Fruit fly (Drosophila melanogaster) whole organism, embryonic: ENCODE data around the gene CG13917.
A peak's percentile ranks its signal among the peaks of the same experiment; 100 is the strongest.

Experiments
- Aef1 ChIP-seq: fragments of 200-800 bp; sonication (Bioruptor generic); IDR thresholded peaks from 3 replicates; pipeline ENCODE4 v1.3.6; 2022; ENCODE audit warnings: missing biosample characterization, missing genetic modification characterization
- CG10274 ChIP-seq: fragments of 200-800 bp; sonication (Bioruptor generic); optimal IDR thresholded peaks from 3 replicates; lab custom pipeline; 2017; ENCODE audit warnings: missing biosample characterization, mild to moderate bottlenecking, missing genetic modification characterization
- CG10462 ChIP-seq: fragments of 200-800 bp; sonication (Bioruptor generic); optimal IDR thresholded peaks from 2 replicates; lab custom pipeline; 2016; ENCODE audit warnings: missing biosample characterization, missing genetic modification characterization
- CG11085 ChIP-seq: fragments of 200-800 bp; sonication (Bioruptor generic); IDR thresholded peaks from 2 replicates; pipeline ENCODE4 v1.3.6; 2022; ENCODE audit warnings: missing biosample characterization, missing genetic modification characterization
- CG11456 ChIP-seq: fragments of 200-800 bp; sonication (Bioruptor generic); IDR thresholded peaks from 3 replicates; pipeline ENCODE4 v1.3.6; 2022; ENCODE audit warnings: missing biosample characterization, missing genetic modification characterization
- CG12155 ChIP-seq: fragments of 200-800 bp; sonication (Bioruptor generic); optimal IDR thresholded peaks from 3 replicates; lab custom pipeline; 2016; ENCODE audit warnings: missing biosample characterization, missing genetic modification characterization
- CG12659 ChIP-seq: fragments of 200-800 bp; sonication (Bioruptor generic); optimal IDR thresholded peaks from 3 replicates; lab custom pipeline; 2017; ENCODE audit warnings: mild to moderate bottlenecking, missing biosample characterization, missing genetic modification reagents, missing genetic modification characterization
- CG12744 ChIP-seq: fragments of 200-800 bp; sonication (Bioruptor generic); optimal IDR thresholded peaks from 2 replicates; lab custom pipeline; 2016; ENCODE audit warnings: missing biosample characterization, missing genetic modification characterization
- CG15073 ChIP-seq: fragments of 200-800 bp; sonication (Bioruptor generic); optimal IDR thresholded peaks from 2 replicates; lab custom pipeline; 2016; ENCODE audit warnings: missing biosample characterization, missing genetic modification characterization
- CG15269 ChIP-seq: fragments of 200-800 bp; sonication (Bioruptor generic); optimal IDR thresholded peaks from 2 replicates; lab custom pipeline; 2018; ENCODE audit warnings: missing biosample characterization, mild to moderate bottlenecking, missing genetic modification characterization, moderate library complexity
- CG16863 ChIP-seq: fragments of 200-800 bp; sonication (Bioruptor generic); optimal IDR thresholded peaks from 3 replicates; lab custom pipeline; 2016; ENCODE audit warnings: missing biosample characterization, missing genetic modification characterization
- CG18262 ChIP-seq: fragments of 200-800 bp; optimal IDR thresholded peaks from 3 replicates; lab custom pipeline; 2019; ENCODE audit warnings: missing biosample characterization, mild to moderate bottlenecking, missing genetic modification characterization, moderate library complexity
- CG2889 ChIP-seq: fragments of 200-800 bp; sonication (Bioruptor generic); IDR thresholded peaks from 3 replicates; pipeline ENCODE4 v1.3.6; 2022; ENCODE audit warnings: missing biosample characterization, missing genetic modification characterization
- CG3281 ChIP-seq: fragments of 200-800 bp; sonication (Bioruptor generic); optimal IDR thresholded peaks from 3 replicates; lab custom pipeline; 2017; ENCODE audit warnings: missing biosample characterization, mild to moderate bottlenecking, missing genetic modification characterization
- CG4424 ChIP-seq: fragments of 200-800 bp; sonication (Bioruptor generic); optimal IDR thresholded peaks from 3 replicates; lab custom pipeline; 2016; ENCODE audit warnings: missing biosample characterization, missing genetic modification characterization
- CG4617 ChIP-seq: fragments of 200-800 bp; sonication (Bioruptor generic); optimal IDR thresholded peaks from 3 replicates; lab custom pipeline; 2016; ENCODE audit warnings: missing biosample characterization, missing genetic modification characterization, borderline replicate concordance
- CG7357 ChIP-seq: fragments of 200-800 bp; sonication (Bioruptor generic); IDR thresholded peaks from 3 replicates; pipeline ENCODE4 v1.3.6; 2022; ENCODE audit warnings: missing biosample characterization, missing genetic modification characterization
- CG7556 ChIP-seq: fragments of 200-800 bp; sonication (Bioruptor generic); optimal IDR thresholded peaks from 2 replicates; lab custom pipeline; 2017; ENCODE audit warnings: missing biosample characterization, mild to moderate bottlenecking, missing genetic modification characterization
- CG8359 ChIP-seq: fragments of 200-800 bp; sonication (Bioruptor generic); optimal IDR thresholded peaks from 2 replicates; lab custom pipeline; 2017; ENCODE audit warnings: missing biosample characterization, mild to moderate bottlenecking, missing genetic modification characterization, borderline replicate concordance
- CG9437 ChIP-seq: fragments of 200-800 bp; sonication (Bioruptor generic); optimal IDR thresholded peaks from 2 replicates; lab custom pipeline; 2018; ENCODE audit warnings: missing biosample characterization, mild to moderate bottlenecking, missing genetic modification characterization
- D19A ChIP-seq: fragments of 200-800 bp; optimal IDR thresholded peaks from 3 replicates; lab custom pipeline; 2019; ENCODE audit warnings: missing biosample characterization, mild to moderate bottlenecking, missing genetic modification characterization, moderate library complexity
- Dip2 ChIP-seq: fragments of 200-800 bp; sonication (Bioruptor generic); IDR thresholded peaks from 2 replicates; pipeline ENCODE4 v1.3.6; 2022; ENCODE audit warnings: missing biosample characterization, missing genetic modification characterization
- Fer3 ChIP-seq: fragments of 200-800 bp; sonication (Bioruptor generic); optimal IDR thresholded peaks from 2 replicates; lab custom pipeline; 2018; ENCODE audit warnings: missing biosample characterization, mild to moderate bottlenecking, missing genetic modification characterization, moderate library complexity
- Gug ChIP-seq: fragments of 200-800 bp; sonication (Bioruptor generic); IDR thresholded peaks from 4 replicates; pipeline ENCODE4 v1.3.6; 2022; ENCODE audit warnings: missing biosample characterization, missing genetic modification characterization
- H15 ChIP-seq: fragments of 200-800 bp; sonication (Bioruptor generic); IDR thresholded peaks from 3 replicates; pipeline ENCODE4 v1.3.6; 2022; ENCODE audit warnings: missing biosample characterization, missing genetic modification characterization
- HLH3B ChIP-seq: fragments of 200-800 bp; sonication (Bioruptor generic); IDR thresholded peaks from 2 replicates; pipeline ENCODE4 v1.3.6; 2022; ENCODE audit warnings: missing biosample characterization, missing genetic modification characterization
- Hand ChIP-seq: fragments of 200-800 bp; sonication (Bioruptor generic); optimal IDR thresholded peaks from 2 replicates; lab custom pipeline; 2017; ENCODE audit warnings: mild to moderate bottlenecking, missing biosample characterization, missing genetic modification reagents, missing genetic modification characterization
- Hr3 ChIP-seq: fragments of 200-800 bp; sonication (Bioruptor generic); optimal IDR thresholded peaks from 3 replicates; lab custom pipeline; 2016; ENCODE audit warnings: missing biosample characterization, missing genetic modification characterization
- Jarid2 ChIP-seq: fragments of 200-800 bp; sonication (Bioruptor generic); optimal IDR thresholded peaks from 3 replicates; lab custom pipeline; 2017; ENCODE audit warnings: mild to moderate bottlenecking, missing biosample characterization, missing genetic modification reagents, missing genetic modification characterization
- NFAT ChIP-seq: fragments of 200-800 bp; sonication (Bioruptor generic); IDR thresholded peaks from 2 replicates; pipeline ENCODE4 v1.3.6; 2022; ENCODE audit warnings: missing biosample characterization, missing genetic modification characterization
- NfI ChIP-seq: fragments of 200-800 bp; sonication (Bioruptor generic); optimal IDR thresholded peaks from 3 replicates; lab custom pipeline; 2018; ENCODE audit warnings: missing biosample characterization, mild to moderate bottlenecking, missing genetic modification characterization, moderate library complexity
- Sox102F ChIP-seq: fragments of 200-800 bp; sonication (Bioruptor generic); optimal IDR thresholded peaks from 2 replicates; lab custom pipeline; 2018; ENCODE audit warnings: missing biosample characterization, mild to moderate bottlenecking, missing genetic modification characterization, moderate library complexity
- chinmo ChIP-seq: fragments of 200-800 bp; sonication (Bioruptor generic); IDR thresholded peaks from 4 replicates; pipeline ENCODE4 v1.3.6; 2022; ENCODE audit warnings: missing biosample characterization, missing genetic modification characterization; ENCODE audit not compliant: partially characterized antibody
- crol ChIP-seq: fragments of 200-800 bp; sonication (Bioruptor generic); IDR thresholded peaks from 2 replicates; pipeline ENCODE4 v1.3.6; 2022; ENCODE audit warnings: missing biosample characterization, missing genetic modification characterization
- dpn ChIP-seq, 2 experiments: fragments of 200-800 bp; sonication (Bioruptor generic); optimal IDR thresholded peaks; 3 replicates each; lab custom pipeline; 2016; ENCODE audit warnings: missing biosample characterization in 2 of 2, missing genetic modification characterization in 2 of 2
- dysf ChIP-seq: fragments of 200-800 bp; sonication (Bioruptor generic); IDR thresholded peaks from 3 replicates; pipeline ENCODE4 v1.3.6; 2022; ENCODE audit warnings: missing biosample characterization, missing genetic modification characterization
- fd96Cb ChIP-seq: fragments of 200-800 bp; sonication (Bioruptor generic); optimal IDR thresholded peaks from 2 replicates; lab custom pipeline; 2018; ENCODE audit warnings: missing biosample characterization, mild to moderate bottlenecking, missing genetic modification characterization, moderate library complexity
- fu2 ChIP-seq: fragments of 200-800 bp; sonication (Bioruptor generic); optimal IDR thresholded peaks from 2 replicates; lab custom pipeline; 2016; ENCODE audit warnings: missing biosample characterization, missing genetic modification characterization
- gcm ChIP-seq: fragments of 200-800 bp; sonication (Bioruptor generic); optimal IDR thresholded peaks from 2 replicates; lab custom pipeline; 2019; ENCODE audit warnings: missing biosample characterization, mild to moderate bottlenecking, missing genetic modification characterization, moderate library complexity
- gfzf ChIP-seq: fragments of 200-800 bp; sonication (Bioruptor generic); optimal IDR thresholded peaks from 2 replicates; lab custom pipeline; 2016; ENCODE audit warnings: missing biosample characterization, mild to moderate bottlenecking, missing genetic modification characterization, moderate library complexity
- gt ChIP-seq: fragments of 200-800 bp; sonication (Bioruptor generic); IDR thresholded peaks from 2 replicates; pipeline ENCODE4 v1.3.6; 2022; ENCODE audit warnings: missing biosample characterization, missing genetic modification characterization
- hbn ChIP-seq: fragments of 200-800 bp; sonication (Bioruptor generic); IDR thresholded peaks from 2 replicates; pipeline ENCODE4 v1.3.6; 2022; ENCODE audit warnings: missing biosample characterization, missing genetic modification characterization; ENCODE audit not compliant: partially characterized antibody
- jumu ChIP-seq: fragments of 200-800 bp; sonication (Bioruptor generic); optimal IDR thresholded peaks from 3 replicates; lab custom pipeline; 2016; ENCODE audit warnings: missing biosample characterization, missing genetic modification characterization
- klu ChIP-seq: fragments of 200-800 bp; sonication (Bioruptor generic); IDR thresholded peaks from 2 replicates; pipeline ENCODE4 v1.3.6; 2022; ENCODE audit warnings: missing biosample characterization, missing genetic modification characterization
- mam ChIP-seq: fragments of 200-800 bp; sonication (Bioruptor generic); optimal IDR thresholded peaks from 3 replicates; lab custom pipeline; 2016; ENCODE audit warnings: missing biosample characterization, missing genetic modification characterization
- p53 ChIP-seq: fragments of 200-800 bp; sonication (Bioruptor generic); optimal IDR thresholded peaks from 2 replicates; lab custom pipeline; 2016; ENCODE audit warnings: missing biosample characterization, missing genetic modification characterization
- peb ChIP-seq: fragments of 200-800 bp; sonication (Bioruptor generic); IDR thresholded peaks from 2 replicates; pipeline ENCODE4 v1.3.6; 2022; ENCODE audit warnings: missing biosample characterization, missing genetic modification characterization
- sima ChIP-seq: fragments of 200-800 bp; sonication (Bioruptor generic); optimal IDR thresholded peaks from 2 replicates; lab custom pipeline; 2016; ENCODE audit warnings: missing biosample characterization, missing genetic modification characterization
- sob ChIP-seq: fragments of 200-800 bp; sonication (Bioruptor generic); IDR thresholded peaks from 2 replicates; pipeline ENCODE4 v1.3.6; 2022; ENCODE audit warnings: missing biosample characterization, missing genetic modification characterization
- tgo ChIP-seq: fragments of 200-800 bp; sonication (Bioruptor generic); IDR thresholded peaks from 3 replicates; pipeline ENCODE4 v1.3.6; 2022; ENCODE audit warnings: missing biosample characterization, missing genetic modification characterization
- wor ChIP-seq: fragments of 200-800 bp; sonication (Bioruptor generic); IDR thresholded peaks from 2 replicates; pipeline ENCODE4 v1.3.6; 2022; ENCODE audit warnings: missing biosample characterization, missing genetic modification characterization

The CG13917 gene

dm6 chr3L:1609611-1610010 lies 33.1 kb downstream of the CG13917 start (continued):
- TF ChIP-seq CG10274 (GFP tag; lab: Kevin White, UChicago): peak; percentile 9
- peak; percentile 62 for TF ChIP-seq CG3281
- TF ChIP-seq Sox102F (GFP tag; lab: Kevin White, UChicago): peak; percentile 32
- peak; percentile 12 for TF ChIP-seq CG4424
- no peak for TF ChIP-seq CG15073
- TF ChIP-seq fu2 (GFP tag; lab: Kevin White, UChicago): peak; percentile 16
- TF ChIP-seq gfzf: no peak
- no peak for TF ChIP-seq D19A (tag; lab: Kevin White, UChicago)
- TF ChIP-seq hbn (GFP tag; lab: Robert Waterston, UW): no peak
- peak; percentile 4 for TF ChIP-seq CG9437 (GFP tag; lab: Kevin White, UChicago)
- peak; percentile 54 for TF ChIP-seq klu
- peak; percentile 74 for TF ChIP-seq dysf (GFP tag; lab: Robert Waterston, UW)
- 0 out of 3 replicates have a peak, but pooled peaks have one; percentile 14 for TF ChIP-seq CG2889 (GFP tag; lab: Robert Waterston, UW)
- TF ChIP-seq CG11085 (GFP tag; lab: Robert Waterston, UW): 0 out of 2 replicates have a peak, but pooled peaks have one; percentile 38
- TF ChIP-seq Hr3: no peak
- TF ChIP-seq CG4617 (GFP tag; lab: Kevin White, UChicago): no peak
- peak; percentile 24 for TF ChIP-seq CG7556 (GFP tag; lab: Kevin White, UChicago)
- TF ChIP-seq p53 (GFP tag; lab: Kevin White, UChicago): no peak
- peak; percentile 38; the same call in 1 of the 3 replicates for TF ChIP-seq CG11456
- peak; percentile 43; the same call in 1 of the 3 replicates for TF ChIP-seq H15 (GFP tag; lab: Robert Waterston, UW)
- TF ChIP-seq CG12659 (GFP tag; lab: Kevin White, UChicago): peak; percentile 31
- TF ChIP-seq gcm (GFP tag; lab: Kevin White, UChicago): no peak
- no peak for TF ChIP-seq gt (GFP tag; lab: Robert Waterston, UW)
- peak; percentile 1 for TF ChIP-seq Hand (GFP tag; lab: Kevin White, UChicago)
- TF ChIP-seq sima (GFP tag; lab: Kevin White, UChicago): no peak
- TF ChIP-seq fd96Cb: peak; percentile 15
- 0 out of 2 replicates have a peak, but pooled peaks have one; percentile 43 for TF ChIP-seq sob (GFP tag; lab: Robert Waterston, UW)
- peak; percentile 53 for TF ChIP-seq CG15269
- no peak for TF ChIP-seq Dip2 (GFP tag; lab: Robert Waterston, UW)
- no peak for TF ChIP-seq chinmo (GFP tag; lab: Robert Waterston, UW)
- peak; percentile 21 for TF ChIP-seq NfI (GFP tag; lab: Kevin White, UChicago)
- TF ChIP-seq Jarid2 (GFP tag; lab: Kevin White, UChicago): no peak
- TF ChIP-seq CG10462 (GFP tag; lab: Kevin White, UChicago): no peak
- TF ChIP-seq wor: peak; percentile 26; the same call in 1 of the 2 replicates
- peak; percentile 41; the same call in 1 of the 3 replicates for TF ChIP-seq tgo
- no peak for TF ChIP-seq CG8359 (GFP tag; lab: Kevin White, UChicago)
- no peak for TF ChIP-seq HLH3B (GFP tag; lab: Robert Waterston, UW)
- peak; percentile 31; the same call in 1 of the 3 replicates for TF ChIP-seq Aef1 (GFP tag; lab: Robert Waterston, UW)
- no peak for TF ChIP-seq CG18262
- TF ChIP-seq CG12744: peak; percentile 23
- peak; percentile 42 for TF ChIP-seq Fer3
- TF ChIP-seq Gug (GFP tag; lab: Robert Waterston, UW): peak; percentile 57; the same call in 2 of the 4 replicates
- peak; percentile 40 for TF ChIP-seq CG12155 (GFP tag; lab: Kevin White, UChicago)
- no peak for TF ChIP-seq crol (GFP tag; lab: Robert Waterston, UW)
- peak; percentile 45 to 58 for TF ChIP-seq dpn (GFP tag; optimal IDR thresholded peaks at IDR 0.05; lab: Kevin White, UChicago)
- no peak for TF ChIP-seq jumu (GFP tag; lab: Kevin White, UChicago)
- TF ChIP-seq CG7357 (GFP tag; lab: Robert Waterston, UW): 0 out of 3 replicates have a peak, but pooled peaks have one; percentile 30
- TF ChIP-seq CG16863: peak; percentile 19
- TF ChIP-seq mam (GFP tag; lab: Kevin White, UChicago): peak; percentile 45
- TF ChIP-seq NFAT: peak; percentile 55; the same call in 1 of the 2 replicates
- TF ChIP-seq peb (GFP tag; lab: Robert Waterston, UW): no peak
